Fruit fly (Drosophila melanogaster) whole organism, embryonic: ENCODE measurements around the gene Seipin.
A peak's percentile ranks its signal among the peaks of the same experiment; 100 is the strongest.

Source experiments
- Atf6 ChIP-seq: fragments of 200-800 bp; sonication (Bioruptor generic); IDR thresholded peaks from 2 replicates; pipeline ENCODE4 v1.3.6; 2022; ENCODE audit warnings: missing biosample characterization, missing genetic modification characterization
- BEAF-32 ChIP-seq: fragments of 200-800 bp; sonication (Bioruptor generic); optimal IDR thresholded peaks from 3 replicates; lab custom pipeline; 2017; ENCODE audit warnings: missing biosample characterization, missing genetic modification characterization, mild to moderate bottlenecking, moderate library complexity, missing genetic modification reagents
- CG10147 ChIP-seq: fragments of 200-800 bp; sonication (Bioruptor generic); optimal IDR thresholded peaks from 2 replicates; lab custom pipeline; 2019; ENCODE audit warnings: missing biosample characterization, mild to moderate bottlenecking, missing genetic modification characterization, moderate library complexity
- CG1024 ChIP-seq: fragments of 200-800 bp; sonication (Bioruptor generic); IDR thresholded peaks from 2 replicates; pipeline ENCODE4 v1.3.6; 2022; ENCODE audit warnings: missing biosample characterization, missing genetic modification characterization
- CG10321 ChIP-seq: fragments of 200-800 bp; sonication (Bioruptor generic); IDR thresholded peaks from 2 replicates; pipeline ENCODE4 v1.3.6; 2022; ENCODE audit warnings: missing biosample characterization, missing genetic modification characterization
- CG11695 ChIP-seq: fragments of 200-800 bp; sonication (Bioruptor generic); IDR thresholded peaks from 3 replicates; pipeline ENCODE4 v1.3.6; 2022; ENCODE audit warnings: missing biosample characterization, missing genetic modification characterization
- CG13287 ChIP-seq: fragments of 200-800 bp; sonication (Bioruptor generic); IDR thresholded peaks from 2 replicates; pipeline ENCODE4 v1.3.6; 2022; ENCODE audit warnings: missing biosample characterization, missing genetic modification characterization; ENCODE audit not compliant: partially characterized antibody
- CG14050 ChIP-seq: fragments of 200-800 bp; sonication (Bioruptor generic); IDR thresholded peaks from 3 replicates; pipeline ENCODE4 v1.3.6; 2022; ENCODE audit warnings: missing biosample characterization, missing genetic modification characterization
- CG14667 ChIP-seq: fragments of 200-800 bp; sonication (Bioruptor generic); IDR thresholded peaks from 2 replicates; pipeline ENCODE4 v1.3.6; 2022; ENCODE audit warnings: missing biosample characterization, missing genetic modification characterization
- CG1603 ChIP-seq: fragments of 200-800 bp; sonication (Bioruptor generic); optimal IDR thresholded peaks from 2 replicates; lab custom pipeline; 2019; ENCODE audit warnings: missing biosample characterization, mild to moderate bottlenecking, missing genetic modification characterization, moderate library complexity
- CG16813 ChIP-seq: fragments of 200-800 bp; sonication (Bioruptor generic); IDR thresholded peaks from 3 replicates; pipeline ENCODE4 v1.3.6; 2022; ENCODE audit warnings: missing biosample characterization, missing genetic modification characterization; ENCODE audit not compliant: partially characterized antibody
- CG2199 ChIP-seq: fragments of 200-800 bp; sonication (Bioruptor generic); IDR thresholded peaks from 3 replicates; pipeline ENCODE4 v1.3.6; 2022; ENCODE audit warnings: missing biosample characterization, missing genetic modification characterization
- CG2678 ChIP-seq: fragments of 200-800 bp; sonication (Bioruptor generic); optimal IDR thresholded peaks from 3 replicates; lab custom pipeline; 2019; ENCODE audit warnings: missing biosample characterization, mild to moderate bottlenecking, missing genetic modification characterization, moderate library complexity
- CG30403 ChIP-seq: fragments of 200-800 bp; sonication (Bioruptor generic); optimal IDR thresholded peaks from 3 replicates; lab custom pipeline; 2016; ENCODE audit warnings: missing biosample characterization, missing genetic modification characterization
- CG3847 ChIP-seq: fragments of 200-800 bp; sonication (Bioruptor generic); IDR thresholded peaks from 2 replicates; pipeline ENCODE4 v1.3.6; 2022; ENCODE audit warnings: missing biosample characterization, missing genetic modification characterization
- CG8388 ChIP-seq: fragments of 200-800 bp; sonication (Bioruptor generic); optimal IDR thresholded peaks from 2 replicates; lab custom pipeline; 2019; ENCODE audit warnings: missing biosample characterization, mild to moderate bottlenecking, missing genetic modification characterization, moderate library complexity
- CG9797 ChIP-seq: fragments of 200-800 bp; sonication (Bioruptor generic); optimal IDR thresholded peaks from 3 replicates; lab custom pipeline; 2018; ENCODE audit warnings: missing biosample characterization, mild to moderate bottlenecking, missing genetic modification characterization
- Dfd ChIP-seq, 2 experiments: fragments of >200 bp; optimal IDR thresholded peaks; 2 replicates each; lab custom pipeline; 2017; ENCODE audit warnings: missing biosample characterization in 2 of 2, missing genetic modification characterization in 2 of 2
- Dip3 ChIP-seq: fragments of 200-800 bp; sonication (Bioruptor generic); optimal IDR thresholded peaks from 3 replicates; lab custom pipeline; 2016; ENCODE audit warnings: missing biosample characterization, missing genetic modification characterization
- Dp ChIP-seq: fragments of 200-800 bp; sonication (Bioruptor generic); optimal IDR thresholded peaks from 2 replicates; lab custom pipeline; 2018; ENCODE audit warnings: missing biosample characterization, mild to moderate bottlenecking, missing genetic modification characterization, moderate library complexity
- Drgx ChIP-seq: fragments of 200-800 bp; sonication (Bioruptor generic); IDR thresholded peaks from 2 replicates; pipeline ENCODE4 v1.3.6; 2022; ENCODE audit warnings: missing biosample characterization, missing genetic modification characterization
- Ets97D ChIP-seq: fragments of 200-800 bp; sonication (Bioruptor generic); optimal IDR thresholded peaks from 3 replicates; lab custom pipeline; 2016; ENCODE audit warnings: missing biosample characterization, missing genetic modification characterization
- H2.0 ChIP-seq: fragments of 200-800 bp; sonication (Bioruptor generic); IDR thresholded peaks from 2 replicates; pipeline ENCODE4 v1.3.6; 2022; ENCODE audit warnings: missing biosample characterization, missing genetic modification characterization
- Hand ChIP-seq: fragments of 200-800 bp; sonication (Bioruptor generic); optimal IDR thresholded peaks from 2 replicates; lab custom pipeline; 2017; ENCODE audit warnings: mild to moderate bottlenecking, missing biosample characterization, missing genetic modification reagents, missing genetic modification characterization
- Lhr ChIP-seq: fragments of 200-800 bp; sonication (Bioruptor generic); optimal IDR thresholded peaks from 3 replicates; lab custom pipeline; 2017; ENCODE audit warnings: mild to moderate bottlenecking, missing biosample characterization, missing genetic modification reagents, missing genetic modification characterization
- MESR4 ChIP-seq: fragments of 200-800 bp; sonication (Bioruptor generic); optimal IDR thresholded peaks from 2 replicates; lab custom pipeline; 2018; ENCODE audit warnings: missing biosample characterization, mild to moderate bottlenecking, missing genetic modification characterization, moderate library complexity
- Meics ChIP-seq: fragments of 200-800 bp; sonication (Bioruptor generic); optimal IDR thresholded peaks from 2 replicates; lab custom pipeline; 2017; ENCODE audit warnings: missing biosample characterization, mild to moderate bottlenecking, missing genetic modification characterization
- Myb ChIP-seq: fragments of 200-800 bp; sonication (Bioruptor generic); optimal IDR thresholded peaks from 2 replicates; lab custom pipeline; 2016; ENCODE audit warnings: missing biosample characterization, missing genetic modification characterization
- Tbp ChIP-seq: fragments of >200 bp; optimal IDR thresholded peaks from 2 replicates; lab custom pipeline; 2018; ENCODE audit warnings: missing biosample characterization, missing genetic modification characterization
- ab ChIP-seq: fragments of 200-800 bp; sonication (Bioruptor generic); optimal IDR thresholded peaks from 2 replicates; lab custom pipeline; 2016; ENCODE audit warnings: missing biosample characterization, missing genetic modification characterization
- amos ChIP-seq: fragments of 200-800 bp; sonication (Bioruptor generic); IDR thresholded peaks from 2 replicates; pipeline ENCODE4 v1.3.6; 2022; ENCODE audit warnings: missing biosample characterization, missing genetic modification characterization; ENCODE audit not compliant: partially characterized antibody
- ato ChIP-seq: fragments of 200-800 bp; sonication (Bioruptor generic); IDR thresholded peaks from 2 replicates; pipeline ENCODE4 v1.3.6; 2022; ENCODE audit warnings: missing biosample characterization, missing genetic modification characterization; ENCODE audit not compliant: partially characterized antibody
- bbx ChIP-seq: fragments of 200-800 bp; sonication (Bioruptor generic); IDR thresholded peaks from 2 replicates; pipeline ENCODE4 v1.3.6; 2022; ENCODE audit warnings: missing biosample characterization, missing genetic modification characterization; ENCODE audit not compliant: partially characterized antibody
- bsh ChIP-seq, 2 experiments: fragments of 200-800 bp; sonication (Bioruptor generic); optimal IDR thresholded peaks; 2 replicates each; lab custom pipeline; 2017 to 2018; ENCODE audit warnings: mild to moderate bottlenecking in 2 of 2, missing biosample characterization in 2 of 2, missing genetic modification characterization in 2 of 2, moderate library complexity in 1 of 2
- chinmo ChIP-seq: fragments of 200-800 bp; sonication (Bioruptor generic); IDR thresholded peaks from 4 replicates; pipeline ENCODE4 v1.3.6; 2022; ENCODE audit warnings: missing biosample characterization, missing genetic modification characterization; ENCODE audit not compliant: partially characterized antibody
- disco-r ChIP-seq: fragments of 200-800 bp; sonication (Bioruptor generic); optimal IDR thresholded peaks from 2 replicates; lab custom pipeline; 2016; ENCODE audit warnings: missing biosample characterization, missing genetic modification characterization
- dm ChIP-seq: fragments of 200-800 bp; sonication (Bioruptor generic); optimal IDR thresholded peaks from 3 replicates; lab custom pipeline; 2016; ENCODE audit warnings: missing biosample characterization, missing genetic modification characterization
- ham ChIP-seq: fragments of 200-800 bp; sonication (Bioruptor generic); IDR thresholded peaks from 2 replicates; pipeline ENCODE4 v1.3.6; 2022; ENCODE audit warnings: missing biosample characterization, missing genetic modification characterization
- row ChIP-seq: fragments of 200-800 bp; sonication (Bioruptor generic); IDR thresholded peaks from 3 replicates; pipeline ENCODE4 v1.3.6; 2022; ENCODE audit warnings: missing biosample characterization, missing genetic modification characterization
- scrt ChIP-seq: fragments of 200-800 bp; sonication (Bioruptor generic); optimal IDR thresholded peaks from 2 replicates; lab custom pipeline; 2018; ENCODE audit warnings: missing biosample characterization, mild to moderate bottlenecking, missing genetic modification characterization, moderate library complexity
- sens ChIP-seq: fragments of 200-800 bp; sonication (Bioruptor generic); peaks from one replicate; lab custom pipeline; 2016; ENCODE audit warnings: missing biosample characterization, missing genetic modification characterization
- ssp ChIP-seq: fragments of 200-800 bp; sonication (Bioruptor generic); IDR thresholded peaks from 2 replicates; pipeline ENCODE4 v1.3.6; 2022; ENCODE audit warnings: missing biosample characterization, missing genetic modification characterization
- stwl ChIP-seq: fragments of 200-800 bp; sonication (Bioruptor generic); optimal IDR thresholded peaks from 3 replicates; lab custom pipeline; 2018; ENCODE audit warnings: missing biosample characterization, mild to moderate bottlenecking, missing genetic modification characterization, moderate library complexity
- unpg ChIP-seq: fragments of 200-800 bp; sonication (Bioruptor generic); optimal IDR thresholded peaks from 3 replicates; lab custom pipeline; 2018; ENCODE audit warnings: missing biosample characterization, mild to moderate bottlenecking, missing genetic modification characterization, moderate library complexity

The Seipin gene

dm6 chrX:2585716-2586082 lies 33.9 kb upstream of the Seipin start, which contains the start of gene wds (continued):
- TF ChIP-seq Myb (GFP tag; lab: Kevin White, UChicago) (peak; percentile 67), bbx (peak; percentile 21; the same call in 1 of the 2 replicates), MESR4 (GFP tag; lab: Kevin White, UChicago) (peak; percentile 61), Dp (GFP tag; lab: Kevin White, UChicago) (peak; percentile 38), Tbp (GFP tag; lab: Kevin White, UChicago) (peak; percentile 42), Meics (GFP tag; lab: Kevin White, UChicago) (no peak), Ets97D (GFP tag; lab: Kevin White, UChicago) (peak; percentile 50), CG13287 (GFP tag; lab: Robert Waterston, UW) (peak; percentile 21; the same call in 1 of the 2 replicates), dm (GFP tag; lab: Kevin White, UChicago) (peak; percentile 80), CG9797 (GFP tag; lab: Kevin White, UChicago) (peak; percentile 67), sens (GFP tag; lab: Kevin White, UChicago) (peak; percentile 60), BEAF-32 (GFP tag; lab: Kevin White, UChicago) (peak; percentile 48), CG1603 (tag; lab: Kevin White, UChicago) (peak; percentile 32), bsh (GFP tag; optimal IDR thresholded peaks at IDR 0.05; lab: Kevin White, UChicago) (no peak), row (GFP tag; lab: Robert Waterston, UW) (0 out of 3 replicates have a peak, but pooled peaks have one; percentile 9), CG3847 (GFP tag; lab: Robert Waterston, UW) (no peak; the same call in 1 of the 2 replicates), Lhr (peak; percentile 31)

DNA sequence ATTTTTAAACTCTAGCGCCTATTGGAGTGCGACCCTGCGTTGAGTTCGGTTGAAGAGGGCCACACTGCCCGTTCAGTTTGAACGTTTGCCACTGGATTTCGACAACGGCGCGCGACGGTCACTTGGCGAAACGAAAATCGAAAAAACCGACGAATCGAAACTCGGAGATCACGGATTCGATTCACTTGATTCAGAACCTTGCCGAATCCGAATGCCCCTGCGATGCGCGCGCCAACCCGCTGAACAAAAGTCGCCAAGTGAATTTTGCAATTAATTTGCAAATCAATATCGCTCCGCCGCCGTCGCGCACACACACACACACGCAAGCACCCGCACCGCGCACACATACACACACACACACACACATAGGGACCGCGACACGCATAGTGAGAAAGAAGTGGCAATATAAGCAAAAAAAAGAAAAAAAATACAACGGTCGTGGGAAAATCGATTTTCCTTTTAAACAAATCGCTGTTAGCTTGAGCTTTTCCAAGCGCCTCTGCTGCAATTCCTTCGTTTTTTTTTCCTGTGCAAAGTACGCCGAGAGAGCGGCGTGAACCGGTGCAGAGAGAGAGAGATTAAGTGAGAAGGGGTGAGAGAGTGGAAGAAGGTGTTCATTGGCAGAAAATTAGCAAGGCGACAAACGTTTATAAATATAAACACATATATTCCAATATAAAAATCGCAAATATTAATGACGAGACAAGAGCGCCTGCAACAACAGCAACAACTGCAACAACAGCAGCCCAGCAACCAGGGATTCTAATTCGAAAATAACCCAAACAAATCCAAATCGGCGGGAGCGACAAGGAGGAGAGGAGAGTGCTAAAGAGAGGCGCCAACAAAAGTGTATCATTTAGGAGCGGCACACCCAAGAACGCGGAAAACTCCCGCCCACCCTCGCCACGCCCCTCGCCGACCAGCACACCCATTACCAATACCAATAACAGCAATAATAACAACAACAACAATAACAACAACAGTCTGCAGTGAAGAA lies 30.9 kb upstream of the Seipin start, which contains the start of gene egh:
egh (plus strand) TSS at position 89 of the 997 bp plus-strand sequence.
- TF ChIP-seq CG2678, result peak; percentile 6
- no peak for TF ChIP-seq CG10321 (GFP tag; lab: Robert Waterston, UW)
- TF ChIP-seq CG10147 (GFP tag; lab: Kevin White, UChicago), result no peak
- peak; percentile 80 for TF ChIP-seq Drgx (GFP tag; lab: Robert Waterston, UW)
- TF ChIP-seq Dfd (GFP tag; optimal IDR thresholded peaks at IDR 0.05; lab: Kevin White, UChicago), result peak in 1 of 2 experiments; percentile 58
- TF ChIP-seq chinmo (GFP tag; lab: Robert Waterston, UW), result 0 out of 4 replicates have a peak, but pooled peaks have one; percentile 43
- TF ChIP-seq Hand (GFP tag; lab: Kevin White, UChicago), result peak; percentile 1
- peak; percentile 52 for TF ChIP-seq stwl
- peak; percentile 42; the same call in 1 of the 2 replicates for TF ChIP-seq Atf6 (GFP tag; lab: Robert Waterston, UW)
- peak; percentile 39 for TF ChIP-seq amos
- TF ChIP-seq Ets97D (GFP tag; lab: Kevin White, UChicago), result peak; percentile 69
- TF ChIP-seq ham, result no peak
- no peak for TF ChIP-seq CG8388 (GFP tag; lab: Kevin White, UChicago)
- TF ChIP-seq bbx, result peak; percentile 39
- 0 out of 3 replicates have a peak, but pooled peaks have one; percentile 15 for TF ChIP-seq CG11695
- TF ChIP-seq BEAF-32 (GFP tag; lab: Kevin White, UChicago), result peak; percentile 48
- TF ChIP-seq CG14667 (GFP tag; lab: Robert Waterston, UW), result 0 out of 2 replicates have a peak, but pooled peaks have one; percentile 31
- 0 out of 3 replicates have a peak, but pooled peaks have one; percentile 14 for TF ChIP-seq CG16813 (GFP tag; lab: Robert Waterston, UW)
- peak; percentile 7 for TF ChIP-seq scrt (GFP tag; lab: Kevin White, UChicago)
- 0 out of 2 replicates have a peak, but pooled peaks have one; percentile 14 for TF ChIP-seq ato
- TF ChIP-seq ab (GFP tag; lab: Kevin White, UChicago), result no peak
- no peak for TF ChIP-seq CG14050 (GFP tag; lab: Robert Waterston, UW)
- peak; percentile 29 for TF ChIP-seq Meics (GFP tag; lab: Kevin White, UChicago)
- TF ChIP-seq disco-r (GFP tag; lab: Kevin White, UChicago), result peak; percentile 27
- 0 out of 2 replicates have a peak, but pooled peaks have one; percentile 9 for TF ChIP-seq ssp
- TF ChIP-seq CG2199 (GFP tag; lab: Robert Waterston, UW), result no peak
- no peak for TF ChIP-seq Dip3 (GFP tag; lab: Kevin White, UChicago)
- TF ChIP-seq CG30403 (GFP tag; lab: Kevin White, UChicago), result peak; percentile 22
- 0 out of 2 replicates have a peak, but pooled peaks have one; percentile 12 for TF ChIP-seq H2.0 (GFP tag; lab: Robert Waterston, UW)
- TF ChIP-seq CG1024 (GFP tag; lab: Robert Waterston, UW), result no peak
- TF ChIP-seq unpg (GFP tag; lab: Kevin White, UChicago), result no peak
